Worm (Caenorhabditis elegans) whole organism, late embryonic: Measurements from ENCODE around the gene mes-2.

Experiments used
- C38D4.7 ChIP-seq: fragments of 200-800 bp; sonication (Bioruptor generic); optimal IDR thresholded peaks from 2 replicates; lab custom pipeline; 2018; ENCODE audit warnings: mild to moderate bottlenecking, missing genetic modification characterization, moderate library complexity, missing compliant biosample characterization
- K02D7.2 ChIP-seq: sonication (generic microtip); optimal IDR thresholded peaks from 2 replicates; lab custom pipeline; 2017; ENCODE audit warnings: mild to moderate bottlenecking, missing genetic modification characterization, missing compliant biosample characterization
- ama-1 ChIP-seq: fragments of 150-350 bp; optimal IDR thresholded peaks from 2 replicates; lab custom pipeline; 2014
- ceh-14 ChIP-seq: sonication (generic microtip); optimal IDR thresholded peaks from 2 replicates; lab custom pipeline; 2016; ENCODE audit warnings: missing genotype, missing genetic modification characterization, missing compliant biosample characterization
- ceh-19 ChIP-seq: fragments of 200-800 bp; sonication (Bioruptor generic); optimal IDR thresholded peaks from 2 replicates; lab custom pipeline; 2018; ENCODE audit warnings: mild to moderate bottlenecking, missing genetic modification characterization, missing compliant biosample characterization
- ceh-2 ChIP-seq: sonication (generic microtip); optimal IDR thresholded peaks from 2 replicates; lab custom pipeline; 2016; ENCODE audit warnings: missing genotype, missing genetic modification characterization, missing compliant biosample characterization
- ceh-22 ChIP-seq: sonication (generic microtip); optimal IDR thresholded peaks from 2 replicates; lab custom pipeline; 2017; ENCODE audit warnings: missing biosample characterization, missing genetic modification characterization
- ceh-24 ChIP-seq: sonication (generic microtip); optimal IDR thresholded peaks from 2 replicates; lab custom pipeline; 2016; ENCODE audit warnings: mild to moderate bottlenecking, missing genetic modification characterization, missing compliant biosample characterization
- ceh-31 ChIP-seq: sonication (generic microtip); optimal IDR thresholded peaks from 2 replicates; lab custom pipeline; 2016; ENCODE audit warnings: missing genetic modification characterization, missing compliant biosample characterization
- ceh-34 ChIP-seq: sonication (generic microtip); optimal IDR thresholded peaks from 2 replicates; lab custom pipeline; 2016; ENCODE audit warnings: mild to moderate bottlenecking, missing genetic modification characterization, missing compliant biosample characterization
- ceh-48 ChIP-seq: sonication (generic microtip); optimal IDR thresholded peaks from 2 replicates; lab custom pipeline; 2016; ENCODE audit warnings: missing genetic modification characterization, inconsistent platforms, missing compliant biosample characterization
- ceh-9 ChIP-seq: sonication (generic microtip); optimal IDR thresholded peaks from 2 replicates; lab custom pipeline; 2016; ENCODE audit warnings: mild to moderate bottlenecking, missing genetic modification characterization, inconsistent platforms, missing compliant biosample characterization
- che-1 ChIP-seq: sonication (generic microtip); optimal IDR thresholded peaks from 2 replicates; lab custom pipeline; 2016; ENCODE audit warnings: mild to moderate bottlenecking, missing genetic modification characterization, missing compliant biosample characterization
- dmd-4 ChIP-seq: sonication (generic microtip); optimal IDR thresholded peaks from 2 replicates; lab custom pipeline; 2016; ENCODE audit warnings: borderline replicate concordance, missing genetic modification characterization, missing compliant biosample characterization
- dve-1 ChIP-seq: sonication (generic microtip); optimal IDR thresholded peaks from 2 replicates; lab custom pipeline; 2017; ENCODE audit warnings: antibody characterized with exemption, mild to moderate bottlenecking, missing genetic modification characterization, missing compliant biosample characterization
- elt-4 ChIP-seq: sonication (generic microtip); optimal IDR thresholded peaks from 2 replicates; lab custom pipeline; 2016; ENCODE audit warnings: missing genetic modification characterization, missing compliant biosample characterization
- eyg-1 ChIP-seq: sonication (generic microtip); optimal IDR thresholded peaks from 2 replicates; lab custom pipeline; 2016; ENCODE audit warnings: missing genotype, missing genetic modification characterization, missing compliant biosample characterization
- fkh-10 ChIP-seq: fragments of 150-350 bp; optimal IDR thresholded peaks from 2 replicates; lab custom pipeline; 2014; ENCODE audit warnings: missing biosample characterization, missing genetic modification reagents, missing genetic modification characterization
- hlh-15 ChIP-seq: sonication (generic microtip); optimal IDR thresholded peaks from 2 replicates; lab custom pipeline; 2016; ENCODE audit warnings: missing genetic modification characterization, missing compliant biosample characterization
- hlh-30 ChIP-seq: sonication (generic microtip); optimal IDR thresholded peaks from 2 replicates; lab custom pipeline; 2017; ENCODE audit warnings: antibody characterized with exemption, missing genetic modification characterization, missing compliant biosample characterization; ENCODE audit not compliant: insufficient read depth
- hlh-6 ChIP-seq: sonication (generic microtip); optimal IDR thresholded peaks from 2 replicates; lab custom pipeline; 2016; ENCODE audit warnings: missing genotype, missing genetic modification characterization, missing compliant biosample characterization
- hlh-8 ChIP-seq: sonication (generic microtip); optimal IDR thresholded peaks from 2 replicates; lab custom pipeline; 2016; ENCODE audit warnings: missing genotype, missing genetic modification characterization, missing compliant biosample characterization
- lim-6 ChIP-seq: sonication (generic microtip); optimal IDR thresholded peaks from 2 replicates; lab custom pipeline; 2016; ENCODE audit warnings: missing genetic modification characterization, missing compliant biosample characterization
- madf-2 ChIP-seq: sonication (generic microtip); optimal IDR thresholded peaks from 2 replicates; lab custom pipeline; 2017; ENCODE audit warnings: missing genetic modification characterization, missing compliant biosample characterization
- nfya-1 ChIP-seq: sonication (generic microtip); optimal IDR thresholded peaks from 2 replicates; lab custom pipeline; 2017; ENCODE audit warnings: missing genetic modification characterization, mild to moderate bottlenecking, missing compliant biosample characterization, antibody characterized with exemption, moderate library complexity
- npax-4 ChIP-seq: sonication (generic microtip); optimal IDR thresholded peaks from 2 replicates; lab custom pipeline; 2016; ENCODE audit warnings: missing genetic modification characterization, missing compliant biosample characterization
- odd-2 ChIP-seq: sonication (generic microtip); optimal IDR thresholded peaks from 2 replicates; lab custom pipeline; 2017; ENCODE audit warnings: antibody characterized with exemption, mild to moderate bottlenecking, missing genetic modification characterization, missing compliant biosample characterization
- pag-3 ChIP-seq: sonication (generic microtip); optimal IDR thresholded peaks from 2 replicates; lab custom pipeline; 2016; ENCODE audit warnings: missing compliant biosample characterization, missing genetic modification characterization, borderline replicate concordance
- pha-2 ChIP-seq: sonication (generic microtip); optimal IDR thresholded peaks from 2 replicates; lab custom pipeline; 2017; ENCODE audit warnings: mild to moderate bottlenecking, missing genetic modification characterization, missing compliant biosample characterization
- rnt-1 ChIP-seq: sonication (generic microtip); optimal IDR thresholded peaks from 2 replicates; lab custom pipeline; 2016; ENCODE audit warnings: missing genetic modification characterization, missing compliant biosample characterization
- sox-4 ChIP-seq: sonication (generic microtip); optimal IDR thresholded peaks from 2 replicates; lab custom pipeline; 2017; ENCODE audit warnings: mild to moderate bottlenecking, missing genetic modification characterization, inconsistent platforms, missing compliant biosample characterization
- syd-9 ChIP-seq: sonication (generic microtip); optimal IDR thresholded peaks from 2 replicates; lab custom pipeline; 2016; ENCODE audit warnings: mild to moderate bottlenecking, missing genetic modification characterization, moderate library complexity, missing compliant biosample characterization
- tbx-7 ChIP-seq: sonication (generic microtip); optimal IDR thresholded peaks from 2 replicates; lab custom pipeline; 2016; ENCODE audit warnings: missing genotype, missing genetic modification characterization, missing compliant biosample characterization
- ttx-3 ChIP-seq: sonication (generic microtip); optimal IDR thresholded peaks from 2 replicates; lab custom pipeline; 2016; ENCODE audit warnings: missing genetic modification reagents, missing genetic modification characterization, missing compliant biosample characterization
- unc-3 ChIP-seq, 2 experiments: fragments of 200-800 bp in 1 of 2; sonication (Bioruptor generic) in 1 of 2; sonication (generic microtip) in 1 of 2; conservative IDR thresholded peaks in 1 of 2; optimal IDR thresholded peaks in 1 of 2; 2 replicates each; pipeline versions ENCODE4 v1.3.6 to Lab custom; 2016 to 2022; ENCODE audit warnings: missing compliant biosample characterization in 2 of 2, missing genetic modification characterization in 2 of 2, missing genetic modification reagents in 1 of 2
- unc-42 ChIP-seq: sonication (generic microtip); optimal IDR thresholded peaks from 2 replicates; lab custom pipeline; 2016; ENCODE audit warnings: missing genotype, missing genetic modification characterization, missing compliant biosample characterization
- unc-86 ChIP-seq: sonication (generic microtip); optimal IDR thresholded peaks from 2 replicates; lab custom pipeline; 2016; ENCODE audit warnings: missing genetic modification characterization, missing compliant biosample characterization

Gene mes-2

ce11 chrII:14365182-14365751 lies 18.5 kb upstream of the mes-2 start, which contains the start of gene imb-2:
TSS of gene imb-2 (plus strand) at chrII:14365701.
- no peak for TF ChIP-seq pha-2
- peak; percentile 77 for TF ChIP-seq ceh-48 (tag; lab: Kevin White, UChicago)
- TF ChIP-seq fkh-10 (GFP tag; lab: Kevin White, UChicago), result no peak
- TF ChIP-seq tbx-7 (tag; lab: Kevin White, UChicago), result no peak
- TF ChIP-seq hlh-6 (tag; lab: Kevin White, UChicago), result no peak
- peak; percentile 33 for TF ChIP-seq nfya-1 (tag; lab: Kevin White, UChicago)
- peak; percentile 87 for TF ChIP-seq unc-42 (tag; lab: Kevin White, UChicago)
- no peak for TF ChIP-seq ama-1 (lab: Kevin White, UChicago)
- TF ChIP-seq ceh-31 (tag; lab: Kevin White, UChicago), result peak; percentile 38

DNA sequence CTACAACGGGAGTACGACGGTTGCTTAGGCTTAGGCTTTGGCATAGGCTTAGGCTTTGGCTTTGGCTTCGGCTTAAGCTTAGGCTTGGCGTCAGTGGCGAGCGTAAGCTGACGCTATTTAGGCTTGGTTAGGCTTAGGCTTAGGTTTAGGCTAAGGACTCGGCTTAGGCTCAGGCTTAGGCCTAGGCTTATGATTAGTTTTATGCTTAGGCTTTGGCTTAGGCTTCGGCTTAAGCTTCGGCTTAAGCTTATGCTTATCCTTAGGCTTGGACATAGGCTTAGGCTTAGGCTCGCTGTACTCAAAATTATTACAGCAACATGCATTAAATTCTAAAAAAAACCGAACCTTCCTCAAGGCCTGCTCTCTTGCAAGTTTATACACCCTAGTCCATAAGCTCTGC lies 9.2 kb upstream of the mes-2 start:
- TF ChIP-seq dve-1 (tag; lab: Kevin White, UChicago) (peak; percentile 57), pag-3 (tag; lab: Kevin White, UChicago) (no peak)

ce11 chrII:14377796-14378195 lies 6.0 kb upstream of the mes-2 start, which contains the start of gene acr-20:
TSS of gene acr-20 (minus strand) at chrII:14377896.
- TF ChIP-seq hlh-30 (tag; lab: Kevin White, UChicago) (peak; percentile 15), syd-9 (no peak), ceh-34 (tag; lab: Kevin White, UChicago) (no peak), C38D4.7 (GFP tag; lab: Kevin White, UChicago) (no peak), ceh-24 (no peak), ttx-3 (tag; lab: Kevin White, UChicago) (no peak), ceh-9 (no peak), dve-1 (tag; lab: Kevin White, UChicago) (no peak), ceh-14 (tag; lab: Kevin White, UChicago) (no peak)

ce11 chrII:14380778-14381177 lies 3.0 kb upstream of the mes-2 start:
- TF ChIP-seq che-1 (no peak), dve-1 (tag; lab: Kevin White, UChicago) (no peak), dmd-4 (tag; lab: Kevin White, UChicago) (no peak), madf-2 (tag; lab: Kevin White, UChicago) (no peak), odd-2 (tag; lab: Kevin White, UChicago) (no peak), ceh-22 (tag; lab: Kevin White, UChicago) (no peak), ceh-24 (no peak), ceh-31 (tag; lab: Kevin White, UChicago) (no peak), sox-4 (tag; lab: Kevin White, UChicago) (no peak), K02D7.2 (tag; lab: Kevin White, UChicago) (no peak), unc-86 (tag; lab: Kevin White, UChicago) (no peak), elt-4 (tag; lab: Kevin White, UChicago) (no peak)

DNA sequence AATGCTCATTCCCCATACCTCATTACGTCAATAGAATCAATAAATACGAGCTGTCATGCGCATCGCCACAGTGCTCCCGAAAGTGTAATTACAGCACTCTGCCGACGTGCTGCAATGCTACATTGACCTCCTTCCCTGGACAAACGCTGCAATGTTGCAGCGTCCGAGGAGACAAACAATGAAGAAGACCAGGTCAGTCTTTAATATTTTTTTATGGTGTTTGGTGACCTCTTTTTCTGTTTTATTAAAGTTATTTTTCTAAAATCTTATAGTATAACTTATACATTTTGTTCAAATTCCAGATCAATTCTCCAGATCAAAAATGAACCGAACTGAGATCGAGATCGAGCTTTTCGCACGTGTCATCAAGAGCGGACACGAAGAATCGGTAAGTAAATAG lies 2.3 kb upstream of the mes-2 start, which contains the start of gene sdz-26:
TSS of gene sdz-26 (plus strand) at position 301 of the 400 bp plus-strand sequence.
- TF ChIP-seq unc-86 (tag; lab: Kevin White, UChicago) (no peak), unc-3 (GFP tag; conservative IDR thresholded peaks at IDR 0.05; lab: Robert Waterston, UW) (no peak), unc-3 (tag; optimal IDR thresholded peaks at IDR 0.05; lab: Kevin White, UChicago) (no peak), sox-4 (tag; lab: Kevin White, UChicago) (no peak), ttx-3 (tag; lab: Kevin White, UChicago) (no peak), hlh-15 (tag; lab: Kevin White, UChicago) (no peak), eyg-1 (tag; lab: Kevin White, UChicago) (no peak), npax-4 (tag; lab: Kevin White, UChicago) (no peak), hlh-8 (tag; lab: Kevin White, UChicago) (no peak), ceh-2 (tag; lab: Kevin White, UChicago) (no peak), rnt-1 (no peak), K02D7.2 (tag; lab: Kevin White, UChicago) (no peak), lim-6 (tag; lab: Kevin White, UChicago) (no peak), C38D4.7 (GFP tag; lab: Kevin White, UChicago) (no peak), ceh-34 (tag; lab: Kevin White, UChicago) (no peak), fkh-10 (GFP tag; lab: Kevin White, UChicago) (no peak), ceh-19 (no peak)
